Fruit fly (Drosophila melanogaster): ENCODE measurements around the gene NimB2.

The NimB2 gene

dm6 chr2L:13949789-13950188 is 17.0 kb downstream of the NimB2 start:
- no peak for TF ChIP-seq br (GFP tag; optimal IDR thresholded peaks at IDR 0.05)
- no peak for TF ChIP-seq lola (GFP tag; optimal IDR thresholded peaks at IDR 0.05)
- no peak for TF ChIP-seq HLH106 (tag; optimal IDR thresholded peaks at IDR 0.05)

dm6 chr2L:13947476-13947875 is 19.3 kb downstream of the NimB2 start, which contains the start of gene Vajk3:
Vajk3 (minus strand) TSS chr2L:13947476.
- TF ChIP-seq jim (GFP tag; optimal IDR thresholded peaks at IDR 0.05) (no peak), Dfd (GFP tag; optimal IDR thresholded peaks at IDR 0.05) (no peak), Jra (GFP tag; optimal IDR thresholded peaks at IDR 0.05) (no peak), h (GFP tag; optimal IDR thresholded peaks at IDR 0.05) (no peak), Dif (GFP tag; optimal IDR thresholded peaks at IDR 0.05; ENCODE audit: partially characterized antibody) (no peak), Sp1 (GFP tag; optimal IDR thresholded peaks at IDR 0.05) (no peak), sv (GFP tag; optimal IDR thresholded peaks at IDR 0.05) (no peak), OdsH (GFP tag; optimal IDR thresholded peaks at IDR 0.05) (no peak), usp (GFP tag; optimal IDR thresholded peaks at IDR 0.05) (no peak), dmrt93B (GFP tag; optimal IDR thresholded peaks at IDR 0.05) (no peak)

dm6 chr2L:13934542-13935065 is 32.2 kb downstream of the NimB2 start, which contains the start of gene Vajk2:
Vajk2 (minus strand) TSS chr2L:13934692.
- TF ChIP-seq sage (GFP tag; optimal IDR thresholded peaks at IDR 0.05) (no peak), brk (GFP tag; optimal IDR thresholded peaks at IDR 0.05) (no peak), tai (GFP tag; optimal IDR thresholded peaks at IDR 0.05) (no peak), dl (GFP tag; optimal IDR thresholded peaks at IDR 0.05; ENCODE audit: insufficient read depth in 1 of 2, partially characterized antibody in 2 of 2) (no peak), Jra (GFP tag; optimal IDR thresholded peaks at IDR 0.05) (no peak), foxo (GFP tag; optimal IDR thresholded peaks at IDR 0.05) (no peak), Dfd (GFP tag; optimal IDR thresholded peaks at IDR 0.05) (no peak), Vsx2 (GFP tag; optimal IDR thresholded peaks at IDR 0.05; ENCODE audit: partially characterized antibody) (no peak)

- TF ChIP-seq Jra (GFP tag; optimal IDR thresholded peaks at IDR 0.05) (no peak), Dfd (GFP tag; optimal IDR thresholded peaks at IDR 0.05) (no peak), Myc (optimal IDR thresholded peaks at IDR 0.05) (no peak), Vsx2 (GFP tag; optimal IDR thresholded peaks at IDR 0.05; ENCODE audit: partially characterized antibody) (no peak), fru (GFP tag; optimal IDR thresholded peaks at IDR 0.05) (no peak), Mio (GFP tag; optimal IDR thresholded peaks at IDR 0.05) (no peak), dl (GFP tag; optimal IDR thresholded peaks at IDR 0.05; ENCODE audit: insufficient read depth in 1 of 2, partially characterized antibody in 2 of 2) (no peak), dmrt93B (GFP tag; optimal IDR thresholded peaks at IDR 0.05) (no peak), Hr83 (GFP tag; optimal IDR thresholded peaks at IDR 0.05; ENCODE audit: poor library complexity, severe bottlenecking) (no peak), Sp1 (GFP tag; optimal IDR thresholded peaks at IDR 0.05) (no peak), N (GFP tag; optimal IDR thresholded peaks at IDR 0.05) (no peak), CrebA (GFP tag; optimal IDR thresholded peaks at IDR 0.05; ENCODE audit: borderline replicate concordance) (no peak), psq (GFP tag; optimal IDR thresholded peaks at IDR 0.05) (no peak)
Measured at dm6 chr2L:13931318-13931717, 35.5 kb downstream of the NimB2 start, which contains the start of gene CG42711. CG42711 (minus strand) TSS chr2L:13931362.

dm6 chr2L:13928461-13928860 is 38.4 kb downstream of the NimB2 start:
- no peak for TF ChIP-seq dl (GFP tag; optimal IDR thresholded peaks at IDR 0.05; ENCODE audit: insufficient read depth in 1 of 2, partially characterized antibody in 2 of 2)
- TF ChIP-seq fru (GFP tag; optimal IDR thresholded peaks at IDR 0.05) = no peak
- no peak for TF ChIP-seq sage (GFP tag; optimal IDR thresholded peaks at IDR 0.05)
- no peak for TF ChIP-seq sv (GFP tag; optimal IDR thresholded peaks at IDR 0.05)
- no peak for TF ChIP-seq dmrt93B (GFP tag; optimal IDR thresholded peaks at IDR 0.05)
- no peak for TF ChIP-seq CG32264 (GFP tag; optimal IDR thresholded peaks at IDR 0.05)
- no peak for TF ChIP-seq Hr78 (GFP tag; optimal IDR thresholded peaks at IDR 0.05)
- TF ChIP-seq Sp1 (GFP tag; optimal IDR thresholded peaks at IDR 0.05) = no peak

DNA sequence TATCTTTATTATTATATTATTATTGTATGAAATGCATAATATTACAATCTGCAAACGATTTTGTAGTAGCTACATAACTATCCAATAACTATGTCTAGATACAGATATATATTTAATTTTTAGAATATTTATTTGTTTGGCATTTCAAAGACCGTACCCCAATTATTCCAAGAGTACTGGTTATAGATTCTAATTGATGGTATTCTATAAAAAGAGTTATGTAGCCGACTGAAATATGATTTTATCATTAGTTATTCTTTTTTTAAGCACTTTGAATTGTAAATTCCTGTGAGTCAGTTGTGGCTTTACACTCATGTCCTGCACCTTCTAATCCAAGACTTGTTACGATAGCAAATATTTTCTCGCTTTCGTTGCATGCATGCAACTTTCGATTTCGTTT is 41.1 kb downstream of the NimB2 start:
- no peak for TF ChIP-seq Rel (GFP tag; optimal IDR thresholded peaks at IDR 0.05)
- no peak for TF ChIP-seq Rel (tag; optimal IDR thresholded peaks at IDR 0.05)
- TF ChIP-seq sv (GFP tag; optimal IDR thresholded peaks at IDR 0.05) = no peak
- TF ChIP-seq foxo (GFP tag; optimal IDR thresholded peaks at IDR 0.05) = no peak
- TF ChIP-seq dl (GFP tag; optimal IDR thresholded peaks at IDR 0.05; ENCODE audit: insufficient read depth in 1 of 2, partially characterized antibody in 2 of 2) = no peak
- no peak for TF ChIP-seq lola (GFP tag; optimal IDR thresholded peaks at IDR 0.05)
- TF ChIP-seq Mio (GFP tag; optimal IDR thresholded peaks at IDR 0.05) = no peak
- no peak for TF ChIP-seq sage (GFP tag; optimal IDR thresholded peaks at IDR 0.05)
- no peak for TF ChIP-seq usp (GFP tag; optimal IDR thresholded peaks at IDR 0.05)
- no peak for TF ChIP-seq Jra (GFP tag; optimal IDR thresholded peaks at IDR 0.05)
- TF ChIP-seq tai (GFP tag; optimal IDR thresholded peaks at IDR 0.05) = no peak
- no peak for TF ChIP-seq CG32264 (GFP tag; optimal IDR thresholded peaks at IDR 0.05)
- TF ChIP-seq br (GFP tag; optimal IDR thresholded peaks at IDR 0.05) = no peak
- no peak for TF ChIP-seq HLH106 (tag; optimal IDR thresholded peaks at IDR 0.05)
- no peak for TF ChIP-seq CrebA (GFP tag; optimal IDR thresholded peaks at IDR 0.05; ENCODE audit: borderline replicate concordance)
- no peak for TF ChIP-seq Hr83 (GFP tag; optimal IDR thresholded peaks at IDR 0.05; ENCODE audit: poor library complexity, severe bottlenecking)
- TF ChIP-seq dsf (GFP tag; optimal IDR thresholded peaks at IDR 0.05; ENCODE audit: borderline replicate concordance) = no peak

All from whole organism, wandering third instar larva.